Fruit fly (Drosophila melanogaster) whole organism, embryonic: ENCODE measurements around the gene CG1632.

Source experiments
- Asciz ChIP-seq: fragments of 200-800 bp; sonication (Bioruptor generic); optimal IDR thresholded peaks from 2 replicates; lab custom pipeline; 2017; ENCODE audit warnings: missing biosample characterization, mild to moderate bottlenecking, missing genetic modification characterization, missing genetic modification reagents
- Atf6 ChIP-seq: fragments of 200-800 bp; sonication (Bioruptor generic); IDR thresholded peaks from 2 replicates; pipeline ENCODE4 v1.3.6; 2022; ENCODE audit warnings: missing biosample characterization, missing genetic modification characterization
- Awh ChIP-seq: fragments of 200-800 bp; sonication (Bioruptor generic); IDR thresholded peaks from 2 replicates; pipeline ENCODE4, ENCODE4 v1.3.6; 2022; ENCODE audit warnings: missing biosample characterization, missing genetic modification characterization
- B-H1 ChIP-seq: fragments of 200-800 bp; sonication (Bioruptor generic); IDR thresholded peaks from 3 replicates; pipeline ENCODE4 v1.3.6; 2022; ENCODE audit warnings: missing biosample characterization, missing genetic modification characterization
- Blimp-1 ChIP-seq: fragments of 200-800 bp; sonication (Bioruptor generic); optimal IDR thresholded peaks from 3 replicates; lab custom pipeline; 2018; ENCODE audit warnings: missing biosample characterization, missing genetic modification characterization, mild to moderate bottlenecking, moderate library complexity, missing genetic modification reagents
- CG10462 ChIP-seq: fragments of 200-800 bp; sonication (Bioruptor generic); optimal IDR thresholded peaks from 2 replicates; lab custom pipeline; 2016; ENCODE audit warnings: missing biosample characterization, missing genetic modification characterization
- CG10979 ChIP-seq: fragments of 200-800 bp; sonication (Bioruptor generic); optimal IDR thresholded peaks from 2 replicates; lab custom pipeline; 2018; ENCODE audit warnings: missing biosample characterization, mild to moderate bottlenecking, missing genetic modification characterization, moderate library complexity
- CG11504 ChIP-seq: fragments of 200-800 bp; sonication (Bioruptor generic); optimal IDR thresholded peaks from 3 replicates; lab custom pipeline; 2019; ENCODE audit warnings: missing biosample characterization, mild to moderate bottlenecking, missing genetic modification characterization, moderate library complexity
- CG11695 ChIP-seq: fragments of 200-800 bp; sonication (Bioruptor generic); IDR thresholded peaks from 3 replicates; pipeline ENCODE4 v1.3.6; 2022; ENCODE audit warnings: missing biosample characterization, missing genetic modification characterization
- CG18262 ChIP-seq: fragments of 200-800 bp; optimal IDR thresholded peaks from 3 replicates; lab custom pipeline; 2019; ENCODE audit warnings: missing biosample characterization, mild to moderate bottlenecking, missing genetic modification characterization, moderate library complexity
- CG2678 ChIP-seq: fragments of 200-800 bp; sonication (Bioruptor generic); optimal IDR thresholded peaks from 3 replicates; lab custom pipeline; 2019; ENCODE audit warnings: missing biosample characterization, mild to moderate bottlenecking, missing genetic modification characterization, moderate library complexity
- CG6254 ChIP-seq: fragments of 200-800 bp; sonication (Bioruptor generic); optimal IDR thresholded peaks from 3 replicates; lab custom pipeline; 2017; ENCODE audit warnings: mild to moderate bottlenecking, missing biosample characterization, missing genetic modification reagents, missing genetic modification characterization
- CG6689 ChIP-seq: fragments of 200-800 bp; sonication (Bioruptor generic); IDR thresholded peaks from 2 replicates; pipeline ENCODE4 v1.3.6; 2022; ENCODE audit warnings: missing biosample characterization, missing genetic modification characterization
- CG7357 ChIP-seq: fragments of 200-800 bp; sonication (Bioruptor generic); IDR thresholded peaks from 3 replicates; pipeline ENCODE4 v1.3.6; 2022; ENCODE audit warnings: missing biosample characterization, missing genetic modification characterization
- CG7556 ChIP-seq: fragments of 200-800 bp; sonication (Bioruptor generic); optimal IDR thresholded peaks from 2 replicates; lab custom pipeline; 2017; ENCODE audit warnings: missing biosample characterization, mild to moderate bottlenecking, missing genetic modification characterization
- CG8281 ChIP-seq: fragments of 200-800 bp; sonication (Bioruptor generic); optimal IDR thresholded peaks from 2 replicates; lab custom pipeline; 2018; ENCODE audit warnings: missing biosample characterization, mild to moderate bottlenecking, missing genetic modification characterization, moderate library complexity
- CG8388 ChIP-seq: fragments of 200-800 bp; sonication (Bioruptor generic); optimal IDR thresholded peaks from 2 replicates; lab custom pipeline; 2019; ENCODE audit warnings: missing biosample characterization, mild to moderate bottlenecking, missing genetic modification characterization, moderate library complexity
- CG9437 ChIP-seq: fragments of 200-800 bp; sonication (Bioruptor generic); optimal IDR thresholded peaks from 2 replicates; lab custom pipeline; 2018; ENCODE audit warnings: missing biosample characterization, mild to moderate bottlenecking, missing genetic modification characterization
- CG9817 ChIP-seq: fragments of 200-800 bp; sonication (Bioruptor generic); optimal IDR thresholded peaks from 2 replicates; lab custom pipeline; 2018; ENCODE audit warnings: missing biosample characterization, mild to moderate bottlenecking, missing genetic modification characterization, moderate library complexity
- D19A ChIP-seq: fragments of 200-800 bp; optimal IDR thresholded peaks from 3 replicates; lab custom pipeline; 2019; ENCODE audit warnings: missing biosample characterization, mild to moderate bottlenecking, missing genetic modification characterization, moderate library complexity
- E2f2 ChIP-seq: fragments of 200-800 bp; sonication (Bioruptor generic); IDR thresholded peaks from 2 replicates; pipeline ENCODE4 v1.3.6; 2022; ENCODE audit warnings: missing biosample characterization, missing genetic modification characterization
- HLH3B ChIP-seq: fragments of 200-800 bp; sonication (Bioruptor generic); IDR thresholded peaks from 2 replicates; pipeline ENCODE4 v1.3.6; 2022; ENCODE audit warnings: missing biosample characterization, missing genetic modification characterization
- Hr3 ChIP-seq: fragments of 200-800 bp; sonication (Bioruptor generic); optimal IDR thresholded peaks from 3 replicates; lab custom pipeline; 2016; ENCODE audit warnings: missing biosample characterization, missing genetic modification characterization
- Hr78 ChIP-seq, 2 experiments: fragments of 200-800 bp in 1 of 2; fragments of >200 bp in 1 of 2; sonication (Bioruptor generic) in 1 of 2; optimal IDR thresholded peaks; 2 replicates each; lab custom pipeline; 2017 to 2019; ENCODE audit warnings: missing biosample characterization in 2 of 2, missing genetic modification characterization in 2 of 2, mild to moderate bottlenecking in 1 of 2, moderate library complexity in 1 of 2
- Kr ChIP-seq: fragments of 200-800 bp; sonication (Bioruptor generic); optimal IDR thresholded peaks from 2 replicates; lab custom pipeline; 2017; ENCODE audit warnings: missing biosample characterization, mild to moderate bottlenecking, missing genetic modification characterization
- PHDP ChIP-seq: fragments of 200-800 bp; sonication (Bioruptor generic); optimal IDR thresholded peaks from 3 replicates; lab custom pipeline; 2018; ENCODE audit warnings: missing biosample characterization, mild to moderate bottlenecking, missing genetic modification characterization, moderate library complexity
- Ptx1 ChIP-seq: fragments of 200-800 bp; sonication (Bioruptor generic); IDR thresholded peaks from 2 replicates; pipeline ENCODE4 v1.3.6; 2022; ENCODE audit warnings: missing biosample characterization, missing genetic modification characterization
- Sry-δ ChIP-seq: fragments of 200-800 bp; sonication (Bioruptor generic); optimal IDR thresholded peaks from 2 replicates; lab custom pipeline; 2016; ENCODE audit warnings: missing biosample characterization, missing genetic modification characterization
- Ssrp ChIP-seq: fragments of 200-800 bp; sonication (Bioruptor generic); optimal IDR thresholded peaks from 2 replicates; lab custom pipeline; 2018; ENCODE audit warnings: missing biosample characterization, mild to moderate bottlenecking, missing genetic modification characterization, moderate library complexity
- az2 ChIP-seq: fragments of 200-800 bp; sonication (Bioruptor generic); optimal IDR thresholded peaks from 3 replicates; lab custom pipeline; 2016; ENCODE audit warnings: missing biosample characterization, missing genetic modification characterization
- bsh ChIP-seq, 2 experiments: fragments of 200-800 bp; sonication (Bioruptor generic); optimal IDR thresholded peaks; 2 replicates each; lab custom pipeline; 2017 to 2018; ENCODE audit warnings: mild to moderate bottlenecking in 2 of 2, missing biosample characterization in 2 of 2, missing genetic modification characterization in 2 of 2, moderate library complexity in 1 of 2
- crol ChIP-seq: fragments of 200-800 bp; sonication (Bioruptor generic); IDR thresholded peaks from 2 replicates; pipeline ENCODE4 v1.3.6; 2022; ENCODE audit warnings: missing biosample characterization, missing genetic modification characterization
- fd3F ChIP-seq: fragments of 200-800 bp; sonication (Bioruptor generic); optimal IDR thresholded peaks from 2 replicates; lab custom pipeline; 2018; ENCODE audit warnings: missing biosample characterization, mild to moderate bottlenecking, missing genetic modification characterization, moderate library complexity
- grau ChIP-seq: fragments of 200-800 bp; optimal IDR thresholded peaks from 3 replicates; lab custom pipeline; 2019; ENCODE audit warnings: missing biosample characterization, mild to moderate bottlenecking, missing genetic modification characterization, moderate library complexity
- kay ChIP-seq: fragments of 200-800 bp; sonication (Bioruptor generic); optimal IDR thresholded peaks from 2 replicates; lab custom pipeline; 2016; ENCODE audit warnings: missing biosample characterization, missing genetic modification characterization
- knrl ChIP-seq: fragments of 200-800 bp; sonication (Bioruptor generic); IDR thresholded peaks from 3 replicates; pipeline ENCODE4 v1.3.6; 2022; ENCODE audit warnings: missing biosample characterization, missing genetic modification characterization; ENCODE audit not compliant: partially characterized antibody
- nmo ChIP-seq: fragments of 200-800 bp; sonication (Bioruptor generic); optimal IDR thresholded peaks from 2 replicates; lab custom pipeline; 2018; ENCODE audit warnings: missing biosample characterization, mild to moderate bottlenecking, missing genetic modification characterization, moderate library complexity
- oc ChIP-seq: fragments of 200-800 bp; sonication (Bioruptor generic); optimal IDR thresholded peaks from 2 replicates; lab custom pipeline; 2018; ENCODE audit warnings: missing biosample characterization, mild to moderate bottlenecking, missing genetic modification characterization, moderate library complexity
- pb ChIP-seq: fragments of 200-800 bp; sonication (Bioruptor generic); optimal IDR thresholded peaks from 3 replicates; lab custom pipeline; 2016; ENCODE audit warnings: missing biosample characterization, missing genetic modification characterization
- pfk ChIP-seq: fragments of 200-800 bp; sonication (Bioruptor generic); optimal IDR thresholded peaks from 2 replicates; lab custom pipeline; 2018; ENCODE audit warnings: missing biosample characterization, mild to moderate bottlenecking, missing genetic modification characterization, moderate library complexity
- prd ChIP-seq, 3 experiments: fragments of >200 bp in 2 of 3; fragments of 200-800 bp in 1 of 3; sonication (Bioruptor generic) in 1 of 3; optimal IDR thresholded peaks in 2 of 3; IDR thresholded peaks in 1 of 3; 2 replicates in 2 of 3; 3 replicates in 1 of 3; pipeline versions ENCODE4 v1.3.6 to Lab custom; 2017 to 2022; ENCODE audit warnings: missing biosample characterization in 1 of 3, missing genetic modification characterization in 1 of 3
- row ChIP-seq: fragments of 200-800 bp; sonication (Bioruptor generic); IDR thresholded peaks from 3 replicates; pipeline ENCODE4 v1.3.6; 2022; ENCODE audit warnings: missing biosample characterization, missing genetic modification characterization
- salm ChIP-seq: fragments of 200-800 bp; sonication (Bioruptor generic); optimal IDR thresholded peaks from 2 replicates; lab custom pipeline; 2018; ENCODE audit warnings: missing biosample characterization, mild to moderate bottlenecking, missing genetic modification characterization
- sisA ChIP-seq: fragments of 200-800 bp; sonication (Bioruptor generic); IDR thresholded peaks from 2 replicates; pipeline ENCODE4 v1.3.6; 2022; ENCODE audit warnings: missing biosample characterization, missing genetic modification characterization
- so ChIP-seq: fragments of 200-800 bp; sonication (Bioruptor generic); IDR thresholded peaks from 3 replicates; pipeline ENCODE4 v1.3.6; 2022; ENCODE audit warnings: missing biosample characterization, missing genetic modification characterization
- stwl ChIP-seq: fragments of 200-800 bp; sonication (Bioruptor generic); optimal IDR thresholded peaks from 3 replicates; lab custom pipeline; 2018; ENCODE audit warnings: missing biosample characterization, mild to moderate bottlenecking, missing genetic modification characterization, moderate library complexity
- unpg ChIP-seq: fragments of 200-800 bp; sonication (Bioruptor generic); optimal IDR thresholded peaks from 3 replicates; lab custom pipeline; 2018; ENCODE audit warnings: missing biosample characterization, mild to moderate bottlenecking, missing genetic modification characterization, moderate library complexity

CG1632 gene

dm6 chrX:8205625-8206252, 46.7 kb upstream of the CG1632 start (continued):
- peak in 1 of 2 experiments; percentile 23 for TF ChIP-seq Hr78 (GFP tag; optimal IDR thresholded peaks at IDR 0.05; lab: Kevin White, UChicago)
- TF ChIP-seq CG7556 (GFP tag; lab: Kevin White, UChicago) = peak; percentile 32
- peak; percentile 61; the same call in 2 of the 3 replicates for TF ChIP-seq row (GFP tag; lab: Robert Waterston, UW)
- no peak for TF ChIP-seq CG6254 (GFP tag; lab: Kevin White, UChicago)
- peak; percentile 59 for TF ChIP-seq Ptx1 (GFP tag; lab: Robert Waterston, UW)
- TF ChIP-seq CG10979 (tag; lab: Kevin White, UChicago) = peak; percentile 22
- peak; percentile 14 for TF ChIP-seq kay
- TF ChIP-seq Blimp-1 (GFP tag; lab: Kevin White, UChicago) = peak; percentile 59
- no peak for TF ChIP-seq Sry-δ (GFP tag; lab: Kevin White, UChicago)
- TF ChIP-seq D19A (tag; lab: Kevin White, UChicago) = peak; percentile 29
- peak; percentile 42 for TF ChIP-seq grau (tag; lab: Kevin White, UChicago)
- no peak for TF ChIP-seq Kr (GFP tag; lab: Kevin White, UChicago)
- TF ChIP-seq oc = peak; percentile 39
- TF ChIP-seq CG10462 (GFP tag; lab: Kevin White, UChicago) = peak; percentile 6
- TF ChIP-seq CG8281 (tag; lab: Kevin White, UChicago) = peak; percentile 20
- TF ChIP-seq CG11695 (GFP tag; lab: Robert Waterston, UW) = peak; percentile 59; the same call in 1 of the 3 replicates
- TF ChIP-seq pfk (GFP tag; lab: Kevin White, UChicago) = no peak
- peak; percentile 5 for TF ChIP-seq CG9437 (GFP tag; lab: Kevin White, UChicago)
- TF ChIP-seq CG8388 = peak; percentile 40
- peak; percentile 52 for TF ChIP-seq CG18262 (tag; lab: Kevin White, UChicago)
- peak; percentile 44; the same call in 1 of the 2 replicates for TF ChIP-seq HLH3B (GFP tag; lab: Robert Waterston, UW)
- TF ChIP-seq az2 (GFP tag; lab: Kevin White, UChicago) = no peak
- TF ChIP-seq Hr3 (GFP tag; lab: Kevin White, UChicago) = peak; percentile 31
- peak; percentile 35; the same call in 1 of the 3 replicates for TF ChIP-seq B-H1 (GFP tag; lab: Robert Waterston, UW)
- no peak for TF ChIP-seq prd (optimal IDR thresholded peaks at IDR 0.05; lab: Kevin White, UChicago)
- 0 out of 3 replicates have a peak, but pooled peaks have one; percentile 21 for TF ChIP-seq prd (GFP tag; IDR thresholded peaks at IDR 0.05; lab: Robert Waterston, UW)
- TF ChIP-seq PHDP (tag; lab: Kevin White, UChicago) = peak; percentile 59
- TF ChIP-seq Asciz = peak; percentile 36
- TF ChIP-seq CG2678 (tag; lab: Kevin White, UChicago) = peak; percentile 75
- TF ChIP-seq pb (GFP tag; lab: Kevin White, UChicago) = no peak
- peak; percentile 23; the same call in 1 of the 2 replicates for TF ChIP-seq CG6689 (GFP tag; lab: Robert Waterston, UW)
- peak; percentile 57 for TF ChIP-seq unpg (GFP tag; lab: Kevin White, UChicago)
- TF ChIP-seq nmo = peak; percentile 43
- TF ChIP-seq CG11504 (tag; lab: Kevin White, UChicago) = peak; percentile 87
- TF ChIP-seq Awh (GFP tag; lab: Robert Waterston, UW) = peak; percentile 72; the same call in 1 of the 2 replicates
- peak; percentile 10 for TF ChIP-seq fd3F
- no peak for TF ChIP-seq CG9817 (tag; lab: Kevin White, UChicago)
- TF ChIP-seq sisA (GFP tag; lab: Robert Waterston, UW) = peak; percentile 33; the same call in 1 of the 2 replicates
- TF ChIP-seq Ssrp (tag; lab: Kevin White, UChicago) = peak; percentile 39
- TF ChIP-seq salm (tag; lab: Kevin White, UChicago) = peak; percentile 35
- TF ChIP-seq so (GFP tag; lab: Robert Waterston, UW) = 0 out of 3 replicates have a peak, but pooled peaks have one; percentile 52
- no peak for TF ChIP-seq stwl (tag; lab: Kevin White, UChicago)
- TF ChIP-seq knrl = no peak
- TF ChIP-seq crol (GFP tag; lab: Robert Waterston, UW) = no peak
- peak; percentile 37; the same call in 1 of the 2 replicates for TF ChIP-seq Atf6
- 0 out of 3 replicates have a peak, but pooled peaks have one; percentile 25 for TF ChIP-seq CG7357 (GFP tag; lab: Robert Waterston, UW)
- TF ChIP-seq E2f2 (GFP tag; lab: Robert Waterston, UW) = 0 out of 2 replicates have a peak, but pooled peaks have one; percentile 20
- peak in 1 of 2 experiments; percentile 46 for TF ChIP-seq bsh (GFP tag; optimal IDR thresholded peaks at IDR 0.05; lab: Kevin White, UChicago)
